Fruit fly (Drosophila melanogaster): ENCODE data around the gene Rab11.

Rab11 gene

DNA sequence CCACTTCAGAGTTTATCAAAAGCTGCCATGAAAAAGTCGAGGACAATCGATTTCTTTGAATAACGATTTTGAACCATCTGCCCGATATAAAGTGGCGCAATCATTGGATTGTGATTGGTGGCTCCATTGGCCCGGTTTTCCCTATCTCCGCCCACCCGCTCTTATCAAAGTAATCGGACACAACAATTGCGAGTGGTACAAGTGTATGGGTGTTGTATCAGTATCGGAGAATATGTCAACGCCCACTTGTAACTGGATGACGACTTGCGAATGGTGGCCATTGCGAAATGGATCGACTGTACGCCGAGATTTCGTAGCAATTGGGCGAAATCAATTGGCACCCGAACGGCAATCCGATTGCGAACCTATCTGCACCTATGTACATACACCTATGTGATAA lies 33.6 kb upstream of the Rab11 start:
- TF ChIP-seq Myc (optimal IDR thresholded peaks at IDR 0.05) (no peak), ttk (optimal IDR thresholded peaks at IDR 0.05) (no peak), psq (optimal IDR thresholded peaks at IDR 0.05) (no peak), Sin3A (optimal IDR thresholded peaks at IDR 0.05) (no peak), h (optimal IDR thresholded peaks at IDR 0.05) (no peak), insv (optimal IDR thresholded peaks at IDR 0.05) (no peak)

DNA sequence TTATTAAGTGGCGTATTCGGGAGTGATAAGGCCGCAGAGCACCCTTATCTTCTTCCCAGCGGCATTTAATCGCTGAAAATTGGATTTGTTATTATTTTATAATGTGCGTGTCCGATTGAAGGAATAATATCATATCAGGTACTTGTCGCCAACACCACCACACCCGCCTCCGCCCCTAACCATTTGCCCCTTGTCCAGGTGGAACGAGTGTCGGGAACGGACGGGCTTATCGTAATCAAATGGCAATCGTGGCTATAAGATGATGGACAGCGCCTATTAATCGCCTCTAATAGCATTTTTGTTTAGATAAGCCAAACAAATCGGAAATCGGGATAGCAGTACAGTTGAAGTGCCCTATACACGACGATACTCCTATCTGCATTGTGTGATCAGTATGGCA lies 33.0 kb upstream of the Rab11 start:
- TF ChIP-seq h (optimal IDR thresholded peaks at IDR 0.05) (no peak), Myc (optimal IDR thresholded peaks at IDR 0.05) (no peak), ttk (optimal IDR thresholded peaks at IDR 0.05) (no peak), Sin3A (optimal IDR thresholded peaks at IDR 0.05) (no peak), insv (optimal IDR thresholded peaks at IDR 0.05) (no peak), psq (optimal IDR thresholded peaks at IDR 0.05) (no peak)

DNA sequence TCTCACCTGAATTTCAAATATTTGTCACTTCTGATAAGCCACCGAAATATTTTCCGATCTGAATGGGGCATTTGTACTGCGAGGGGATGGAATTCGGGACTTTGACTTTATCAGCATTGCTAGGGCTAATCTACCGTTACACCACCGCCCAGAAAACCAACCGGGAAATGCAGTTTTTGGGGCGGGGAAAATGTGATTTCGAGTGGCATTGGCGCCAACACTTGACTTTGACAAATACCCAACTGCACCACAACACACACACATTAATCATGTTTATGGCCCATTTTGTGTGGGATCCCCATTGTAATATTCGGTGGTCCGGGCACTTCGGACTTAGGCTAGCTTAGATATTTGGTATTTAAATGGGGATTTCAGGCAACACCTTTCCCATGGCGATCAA lies 32.2 kb upstream of the Rab11 start:
- TF ChIP-seq psq (optimal IDR thresholded peaks at IDR 0.05), result no peak
- no peak for TF ChIP-seq Sin3A (optimal IDR thresholded peaks at IDR 0.05)
- no peak for TF ChIP-seq ttk (optimal IDR thresholded peaks at IDR 0.05)
- no peak for TF ChIP-seq h (optimal IDR thresholded peaks at IDR 0.05)
- TF ChIP-seq insv (optimal IDR thresholded peaks at IDR 0.05), result no peak
- TF ChIP-seq Myc (optimal IDR thresholded peaks at IDR 0.05), result no peak

DNA sequence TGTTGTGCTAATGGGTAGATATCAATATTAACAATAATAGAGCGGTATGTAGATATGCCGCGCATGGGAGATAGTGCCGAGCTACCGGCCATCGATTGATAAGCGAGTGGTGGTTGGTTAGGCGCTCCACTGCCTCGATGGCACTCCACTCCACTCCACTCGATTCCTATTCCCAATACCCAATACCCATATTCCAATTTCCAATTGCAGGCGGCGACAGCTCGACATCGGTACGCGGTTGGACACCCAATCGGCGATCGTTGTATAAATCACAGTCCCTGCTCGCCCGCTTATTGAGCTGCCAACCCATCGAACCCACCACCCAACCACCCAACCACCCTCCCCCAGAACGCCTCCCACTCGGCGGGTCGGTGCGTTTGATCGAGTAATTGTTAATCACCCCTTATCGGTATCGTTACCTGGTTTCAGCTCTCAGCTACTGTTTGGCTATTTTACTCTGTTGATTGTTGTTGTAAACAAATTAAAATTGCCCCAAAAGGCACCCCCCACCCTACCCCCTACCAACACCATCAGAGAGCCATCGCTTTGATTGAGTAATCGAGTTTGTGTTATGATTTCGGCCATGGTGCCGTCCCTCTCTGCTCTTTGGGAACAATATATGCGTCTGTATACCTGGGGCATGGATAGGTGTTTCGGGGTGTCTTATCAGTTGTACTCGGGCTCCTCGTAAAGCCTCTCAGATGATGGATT lies 30.2 kb upstream of the Rab11 start, which contains the start of gene HHEX:
Gene HHEX, minus strand, starts transcription at position 51 of the 711 bp plus-strand sequence.
- no peak for TF ChIP-seq ttk (optimal IDR thresholded peaks at IDR 0.05)
- TF ChIP-seq Sin3A (optimal IDR thresholded peaks at IDR 0.05), result no peak

DNA sequence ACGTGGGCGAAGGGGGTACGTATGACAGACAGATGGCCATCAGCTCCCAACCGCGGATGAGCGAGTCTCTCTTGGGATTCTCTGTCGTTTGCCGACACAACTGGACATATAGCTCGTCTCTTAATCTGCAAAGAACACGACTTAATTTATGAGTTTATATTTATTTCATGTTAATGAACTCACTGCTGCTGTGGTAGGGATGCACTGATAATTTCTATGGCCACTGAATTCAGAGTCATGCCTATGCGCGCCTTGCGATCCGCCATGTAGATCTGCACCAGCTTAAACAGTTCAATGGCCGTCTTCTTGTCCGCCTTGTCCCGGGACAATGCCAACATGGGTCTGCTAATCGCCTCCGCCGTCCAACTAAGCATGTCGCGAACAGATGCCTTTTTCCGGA lies 26.2 kb upstream of the Rab11 start:
- TF ChIP-seq insv (optimal IDR thresholded peaks at IDR 0.05) (no peak), Myc (optimal IDR thresholded peaks at IDR 0.05) (no peak), ttk (optimal IDR thresholded peaks at IDR 0.05) (no peak), h (optimal IDR thresholded peaks at IDR 0.05) (no peak), Sin3A (optimal IDR thresholded peaks at IDR 0.05) (no peak), psq (optimal IDR thresholded peaks at IDR 0.05) (no peak)

DNA sequence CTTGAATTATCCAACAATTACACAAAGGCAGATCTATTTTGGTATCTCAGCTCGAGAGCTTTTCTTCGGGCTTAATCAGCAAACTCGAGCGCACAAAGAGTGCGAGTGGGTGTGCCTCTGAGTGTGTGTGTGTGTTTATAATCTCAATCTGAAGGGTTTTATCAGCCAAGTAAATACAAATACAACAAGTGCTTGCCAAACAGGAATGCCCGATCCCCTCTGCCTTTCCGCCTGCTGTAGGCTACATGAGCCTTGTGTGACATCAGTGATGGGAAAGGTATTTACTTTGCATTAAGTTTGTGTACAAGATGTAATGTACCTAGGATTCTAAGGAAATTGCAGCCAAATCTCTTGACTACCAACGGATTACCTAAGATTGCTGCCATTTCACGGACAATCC lies 21.8 kb upstream of the Rab11 start:
- TF ChIP-seq h (optimal IDR thresholded peaks at IDR 0.05) (no peak), insv (optimal IDR thresholded peaks at IDR 0.05) (no peak), psq (optimal IDR thresholded peaks at IDR 0.05) (no peak), Myc (optimal IDR thresholded peaks at IDR 0.05) (no peak), Sin3A (optimal IDR thresholded peaks at IDR 0.05) (no peak), ttk (optimal IDR thresholded peaks at IDR 0.05) (no peak)

DNA sequence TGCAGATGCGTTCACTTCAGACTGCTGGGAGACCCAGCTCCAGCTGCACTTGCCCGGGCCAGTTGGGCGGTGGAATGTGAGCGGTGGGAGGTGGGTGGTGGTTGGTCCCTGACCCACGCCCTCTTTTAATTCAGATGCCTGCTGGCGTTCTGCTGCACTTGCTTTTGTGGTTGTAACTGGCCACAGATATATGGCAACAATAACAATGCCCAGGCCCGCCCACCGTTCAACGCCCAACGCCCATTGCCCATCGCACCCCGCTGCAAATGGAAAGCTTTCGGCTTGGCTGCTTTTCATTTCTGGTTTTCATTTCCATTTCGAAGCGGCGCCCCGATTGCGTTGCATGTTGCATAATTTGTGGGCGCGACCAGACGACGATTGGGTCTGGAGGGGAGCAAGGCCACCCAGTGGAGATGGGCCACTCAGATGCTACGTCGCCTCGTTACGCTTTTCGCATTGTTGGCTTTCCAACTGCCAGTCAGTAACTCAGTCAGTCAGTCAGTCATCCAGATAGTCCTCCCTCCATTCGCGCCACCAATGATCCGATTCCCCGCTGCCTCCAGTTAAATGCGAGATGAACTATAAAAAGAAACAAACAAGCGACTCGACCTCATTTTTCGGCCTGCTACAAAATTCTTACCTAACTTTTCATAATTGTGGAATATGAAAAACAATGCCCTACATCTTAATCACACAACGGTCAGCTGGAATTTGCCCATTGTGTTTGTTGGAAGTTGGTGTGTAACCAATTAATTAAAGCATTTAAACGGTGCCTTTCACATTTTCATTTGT lies 20.8 kb upstream of the Rab11 start:
- no peak for TF ChIP-seq psq (optimal IDR thresholded peaks at IDR 0.05)
- no peak for TF ChIP-seq insv (optimal IDR thresholded peaks at IDR 0.05)
- no peak for TF ChIP-seq Sin3A (optimal IDR thresholded peaks at IDR 0.05)
- TF ChIP-seq Myc (optimal IDR thresholded peaks at IDR 0.05), result no peak
- no peak for TF ChIP-seq h (optimal IDR thresholded peaks at IDR 0.05)
- no peak for TF ChIP-seq ttk (optimal IDR thresholded peaks at IDR 0.05)

DNA sequence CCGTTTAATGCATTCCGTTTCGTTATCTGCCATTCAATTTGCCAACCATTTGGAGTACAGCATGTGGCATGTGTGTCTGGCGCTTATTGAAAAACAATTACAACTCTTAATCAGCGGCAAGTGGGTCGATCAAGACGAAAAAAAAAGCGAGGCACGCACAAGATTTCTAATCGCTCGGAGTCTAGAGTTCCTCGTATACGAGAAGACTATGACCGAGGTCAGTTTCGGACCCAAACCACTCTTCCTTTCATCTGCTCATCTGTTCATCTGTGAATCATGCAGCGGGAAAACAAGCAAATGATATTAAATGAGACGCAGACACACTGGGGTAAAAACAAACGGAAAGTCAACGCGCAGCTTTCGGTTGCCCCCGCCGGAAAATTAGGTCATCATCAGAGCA lies 19.7 kb upstream of the Rab11 start:
- TF ChIP-seq ttk (optimal IDR thresholded peaks at IDR 0.05) (no peak), Sin3A (optimal IDR thresholded peaks at IDR 0.05) (no peak), insv (optimal IDR thresholded peaks at IDR 0.05) (no peak), psq (optimal IDR thresholded peaks at IDR 0.05) (no peak), h (optimal IDR thresholded peaks at IDR 0.05) (no peak), Myc (optimal IDR thresholded peaks at IDR 0.05) (no peak)

DNA sequence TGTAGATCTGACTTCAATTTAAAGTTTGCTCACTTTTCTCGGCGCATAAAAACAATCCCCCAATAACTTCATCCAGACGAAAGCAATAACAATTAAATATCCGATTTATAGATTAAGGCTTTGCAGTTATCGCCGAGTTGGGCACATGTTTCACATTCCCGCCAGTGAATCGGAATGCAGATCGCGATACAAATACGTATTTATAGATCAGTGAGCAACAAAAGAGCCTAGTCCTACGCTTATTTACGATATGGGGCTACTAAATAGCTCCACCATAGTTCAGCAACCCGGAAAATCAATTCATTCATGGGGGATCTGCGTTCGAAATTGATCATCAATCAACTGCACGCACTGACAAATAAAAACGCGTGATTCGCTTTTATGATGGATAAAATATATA lies 19.2 kb upstream of the Rab11 start:
- TF ChIP-seq insv (optimal IDR thresholded peaks at IDR 0.05) (no peak), ttk (optimal IDR thresholded peaks at IDR 0.05) (no peak), Myc (optimal IDR thresholded peaks at IDR 0.05) (no peak), Sin3A (optimal IDR thresholded peaks at IDR 0.05) (no peak), psq (optimal IDR thresholded peaks at IDR 0.05) (no peak), h (optimal IDR thresholded peaks at IDR 0.05) (no peak)

DNA sequence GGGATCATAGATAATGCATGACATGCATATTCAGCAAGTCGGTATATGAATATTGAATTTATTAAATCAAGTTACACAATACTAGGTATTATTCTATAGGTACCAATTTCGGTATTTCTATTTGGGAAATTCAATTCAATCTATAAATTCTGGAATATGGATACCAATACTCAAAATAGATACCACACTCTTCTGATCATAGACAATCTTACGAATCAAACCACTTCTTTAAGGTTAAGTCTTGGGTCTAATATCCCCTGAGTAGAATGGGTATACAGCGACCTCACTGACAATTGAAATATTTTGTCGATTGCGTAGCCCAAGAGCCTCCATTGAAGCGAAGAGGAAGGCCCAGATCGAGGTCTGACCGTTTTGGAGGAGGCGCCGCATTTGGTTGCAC lies 18.4 kb upstream of the Rab11 start:
- no peak for TF ChIP-seq psq (optimal IDR thresholded peaks at IDR 0.05)
- TF ChIP-seq Myc (optimal IDR thresholded peaks at IDR 0.05), result no peak
- no peak for TF ChIP-seq insv (optimal IDR thresholded peaks at IDR 0.05)
- TF ChIP-seq ttk (optimal IDR thresholded peaks at IDR 0.05), result no peak
- no peak for TF ChIP-seq Sin3A (optimal IDR thresholded peaks at IDR 0.05)
- no peak for TF ChIP-seq h (optimal IDR thresholded peaks at IDR 0.05)

DNA sequence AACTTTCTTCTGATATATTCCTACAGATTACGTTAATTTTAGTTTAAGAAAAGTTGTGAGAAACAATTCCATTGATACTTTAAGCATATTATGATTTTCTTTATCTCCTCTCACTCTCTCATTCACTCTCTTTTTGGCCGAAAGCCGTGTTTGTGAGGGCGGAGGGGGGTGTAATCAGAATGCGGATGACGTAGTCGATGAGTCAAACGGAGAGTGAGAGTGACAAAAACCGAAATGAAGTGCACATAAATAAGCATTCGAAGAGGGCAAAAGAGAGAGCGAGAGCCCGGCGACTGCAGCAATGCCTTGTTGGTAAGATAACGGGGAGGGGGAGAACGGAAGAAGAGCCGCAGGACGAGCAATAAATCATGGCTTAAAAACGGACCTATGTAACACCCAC lies 16.9 kb upstream of the Rab11 start:
- TF ChIP-seq Sin3A (optimal IDR thresholded peaks at IDR 0.05) (no peak), insv (optimal IDR thresholded peaks at IDR 0.05) (no peak), ttk (optimal IDR thresholded peaks at IDR 0.05) (no peak), psq (optimal IDR thresholded peaks at IDR 0.05) (no peak), Myc (optimal IDR thresholded peaks at IDR 0.05) (no peak), h (optimal IDR thresholded peaks at IDR 0.05) (no peak)

DNA sequence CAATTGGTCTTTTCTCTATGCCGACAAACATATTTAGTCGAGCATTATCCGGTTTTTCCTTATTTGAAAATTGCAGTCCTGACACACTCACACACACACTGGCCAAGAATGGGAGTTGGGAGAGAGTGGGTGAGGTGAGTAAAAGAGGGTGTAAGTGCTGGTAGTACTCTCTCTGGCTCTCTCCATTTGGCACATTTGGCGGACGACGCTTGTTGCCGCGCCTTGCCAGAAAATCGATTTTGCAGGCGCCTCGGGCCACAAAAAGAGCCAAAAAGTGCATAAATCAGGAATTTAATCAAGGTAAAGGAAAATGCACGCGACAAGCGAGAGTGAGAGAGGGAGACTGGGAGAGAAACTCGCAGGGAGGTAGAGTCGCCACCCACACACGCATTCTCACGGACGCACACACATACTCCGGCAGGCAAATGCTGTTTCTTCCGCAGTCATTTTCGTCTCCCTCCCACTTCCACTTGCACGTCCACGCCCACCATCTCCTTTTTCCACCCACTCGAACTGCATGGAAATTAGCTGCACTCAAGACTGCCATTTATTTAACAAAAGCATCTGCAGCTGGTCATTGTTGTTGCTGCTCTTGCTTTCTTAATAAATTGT lies 14.6 kb upstream of the Rab11 start:
- TF ChIP-seq h (optimal IDR thresholded peaks at IDR 0.05), result no peak
- TF ChIP-seq ttk (optimal IDR thresholded peaks at IDR 0.05), result no peak
- no peak for TF ChIP-seq Myc (optimal IDR thresholded peaks at IDR 0.05)
- TF ChIP-seq psq (optimal IDR thresholded peaks at IDR 0.05), result no peak

Data from Kc167 (cell line).